Worm (Caenorhabditis elegans) whole organism, mixed stage, embryonic: ENCODE results near the gene nhr-177.
A peak's percentile ranks its signal among the peaks of the same experiment; 100 is the strongest.

Experiments used
- M03D4.4 ChIP-seq: sonication (generic microtip); optimal IDR thresholded peaks from 2 replicates; lab custom pipeline; 2017; ENCODE audit warnings: mild to moderate bottlenecking, missing genetic modification characterization, missing compliant biosample characterization
- bed-3 ChIP-seq: fragments of 200-800 bp; sonication (Bioruptor generic); optimal IDR thresholded peaks from 3 replicates; lab custom pipeline; 2018; ENCODE audit warnings: mild to moderate bottlenecking, missing genetic modification characterization, moderate library complexity, missing compliant biosample characterization
- blmp-1 ChIP-seq: fragments of 150-350 bp; optimal IDR thresholded peaks from 2 replicates; lab custom pipeline; 2014; ENCODE audit warnings: missing biosample characterization, missing genetic modification characterization
- ceh-39 ChIP-seq: fragments of 150-350 bp; optimal IDR thresholded peaks from 2 replicates; lab custom pipeline; 2014; ENCODE audit warnings: missing biosample characterization, missing genetic modification characterization
- ceh-43 ChIP-seq: fragments of 200-800 bp; sonication (Bioruptor generic); optimal IDR thresholded peaks from 2 replicates; lab custom pipeline; 2018; ENCODE audit warnings: mild to moderate bottlenecking, missing genetic modification characterization, moderate library complexity, missing compliant biosample characterization
- ceh-83 ChIP-seq: fragments of 200-800 bp; sonication (Bioruptor generic); optimal IDR thresholded peaks from 2 replicates; lab custom pipeline; 2018; ENCODE audit warnings: mild to moderate bottlenecking, missing genetic modification characterization, missing compliant biosample characterization
- ces-1 ChIP-seq: fragments of 150-350 bp; optimal IDR thresholded peaks from 2 replicates; lab custom pipeline; 2014; ENCODE audit warnings: missing biosample characterization, missing genetic modification reagents, missing genetic modification characterization
- cnd-1 ChIP-seq: fragments of 200-800 bp; sonication (Bioruptor generic); optimal IDR thresholded peaks from 2 replicates; lab custom pipeline; 2018; ENCODE audit warnings: mild to moderate bottlenecking, missing genetic modification characterization, missing compliant biosample characterization
- drap-1 ChIP-seq: fragments of 200-800 bp; sonication (Bioruptor generic); optimal IDR thresholded peaks from 3 replicates; lab custom pipeline; 2018; ENCODE audit warnings: mild to moderate bottlenecking, missing genetic modification characterization, missing compliant biosample characterization
- elt-1 ChIP-seq: sonication (generic microtip); optimal IDR thresholded peaks from 2 replicates; lab custom pipeline; 2017; ENCODE audit warnings: missing genetic modification characterization, mild to moderate bottlenecking, missing compliant biosample characterization, antibody characterized with exemption, moderate library complexity, borderline replicate concordance; ENCODE audit not compliant: insufficient read depth
- elt-3 ChIP-seq: fragments of 150-350 bp; optimal IDR thresholded peaks from 2 replicates; lab custom pipeline; 2014; ENCODE audit warnings: missing biosample characterization, missing genetic modification characterization
- flh-1 ChIP-seq: fragments of 200-800 bp; sonication (Bioruptor generic); optimal IDR thresholded peaks from 2 replicates; lab custom pipeline; 2018; ENCODE audit warnings: mild to moderate bottlenecking, missing genetic modification characterization, moderate library complexity, missing compliant biosample characterization
- ham-2 ChIP-seq: fragments of 200-800 bp; sonication (Bioruptor generic); optimal IDR thresholded peaks from 2 replicates; lab custom pipeline; 2018; ENCODE audit warnings: mild to moderate bottlenecking, missing genetic modification characterization, missing compliant biosample characterization
- hlh-1 ChIP-seq: fragments of 150-350 bp; optimal IDR thresholded peaks from 2 replicates; lab custom pipeline; 2014; ENCODE audit warnings: missing biosample characterization, missing genetic modification reagents, missing genetic modification characterization
- lin-13 ChIP-seq: fragments of 150-350 bp; optimal IDR thresholded peaks from 2 replicates; lab custom pipeline; 2014; ENCODE audit warnings: missing biosample characterization, missing genetic modification characterization
- lin-32 ChIP-seq: fragments of 200-800 bp; sonication (Bioruptor generic); optimal IDR thresholded peaks from 2 replicates; lab custom pipeline; 2018; ENCODE audit warnings: mild to moderate bottlenecking, missing genetic modification characterization, missing compliant biosample characterization
- lsy-2 ChIP-seq: fragments of 150-350 bp; optimal IDR thresholded peaks from 2 replicates; lab custom pipeline; 2014; ENCODE audit warnings: missing biosample characterization, missing genetic modification characterization
- mab-5 ChIP-seq: fragments of 150-350 bp; optimal IDR thresholded peaks from 2 replicates; lab custom pipeline; 2014; ENCODE audit warnings: missing biosample characterization, missing genetic modification characterization
- mep-1 ChIP-seq: fragments of 150-350 bp; optimal IDR thresholded peaks from 2 replicates; lab custom pipeline; 2017; ENCODE audit warnings: missing biosample characterization, missing genetic modification reagents, missing genetic modification characterization, inconsistent platforms
- mls-2 ChIP-seq: sonication (generic microtip); optimal IDR thresholded peaks from 2 replicates; lab custom pipeline; 2016; ENCODE audit warnings: mild to moderate bottlenecking, missing genetic modification characterization, moderate library complexity, missing compliant biosample characterization
- nhr-12 ChIP-seq: fragments of 150-350 bp; optimal IDR thresholded peaks from 2 replicates; lab custom pipeline; 2014; ENCODE audit warnings: missing biosample characterization, missing genetic modification characterization
- nhr-2 ChIP-seq: fragments of 150-350 bp; optimal IDR thresholded peaks from 2 replicates; lab custom pipeline; 2014; ENCODE audit warnings: missing biosample characterization, missing genetic modification characterization
- nhr-237 ChIP-seq: fragments of 150-350 bp; optimal IDR thresholded peaks from 2 replicates; lab custom pipeline; 2014; ENCODE audit warnings: missing biosample characterization, missing genetic modification characterization
- nhr-28 ChIP-seq: fragments of 150-350 bp; optimal IDR thresholded peaks from 2 replicates; lab custom pipeline; 2014; ENCODE audit warnings: missing biosample characterization, missing genetic modification characterization
- nhr-76 ChIP-seq: sonication (generic microtip); optimal IDR thresholded peaks from 2 replicates; lab custom pipeline; 2017; ENCODE audit warnings: missing biosample characterization, missing genetic modification characterization
- pha-4 ChIP-seq: fragments of 150-350 bp; optimal IDR thresholded peaks from 2 replicates; lab custom pipeline; 2018; ENCODE audit warnings: missing biosample characterization, missing genetic modification reagents, missing genetic modification characterization
- sem-2 ChIP-seq: fragments of 200-800 bp; sonication (Bioruptor generic); optimal IDR thresholded peaks from 2 replicates; lab custom pipeline; 2018; ENCODE audit warnings: mild to moderate bottlenecking, missing genetic modification characterization, missing compliant biosample characterization
- snpc-4 ChIP-seq: fragments of 150-350 bp; optimal IDR thresholded peaks from 2 replicates; lab custom pipeline; 2014; ENCODE audit warnings: missing biosample characterization, missing genetic modification characterization
- sptf-1 ChIP-seq: sonication (generic microtip); optimal IDR thresholded peaks from 2 replicates; lab custom pipeline; 2017; ENCODE audit warnings: mild to moderate bottlenecking, missing genetic modification characterization, moderate library complexity, missing compliant biosample characterization
- tbx-8 ChIP-seq: fragments of 200-800 bp; sonication (Bioruptor generic); optimal IDR thresholded peaks from 2 replicates; lab custom pipeline; 2018; ENCODE audit warnings: mild to moderate bottlenecking, missing genetic modification characterization, moderate library complexity, missing compliant biosample characterization
- unc-120 ChIP-seq: sonication (generic microtip); optimal IDR thresholded peaks from 2 replicates; lab custom pipeline; 2017; ENCODE audit warnings: missing genetic modification characterization, missing compliant biosample characterization; ENCODE audit not compliant: poor library complexity, severe bottlenecking
- unc-39 ChIP-seq: fragments of 150-350 bp; optimal IDR thresholded peaks from 2 replicates; lab custom pipeline; 2014; ENCODE audit warnings: missing biosample characterization, missing genetic modification characterization
- unc-62 ChIP-seq: fragments of 150-350 bp; optimal IDR thresholded peaks from 2 replicates; lab custom pipeline; 2014; ENCODE audit warnings: missing biosample characterization, missing genetic modification reagents, missing genetic modification characterization
- zip-8 ChIP-seq: fragments of 150-350 bp; optimal IDR thresholded peaks from 2 replicates; lab custom pipeline; 2014; ENCODE audit warnings: missing biosample characterization, missing genetic modification characterization
- ztf-11 ChIP-seq: fragments of 150-350 bp; optimal IDR thresholded peaks from 2 replicates; lab custom pipeline; 2014; ENCODE audit warnings: missing biosample characterization, missing genetic modification characterization

nhr-177 gene

DNA sequence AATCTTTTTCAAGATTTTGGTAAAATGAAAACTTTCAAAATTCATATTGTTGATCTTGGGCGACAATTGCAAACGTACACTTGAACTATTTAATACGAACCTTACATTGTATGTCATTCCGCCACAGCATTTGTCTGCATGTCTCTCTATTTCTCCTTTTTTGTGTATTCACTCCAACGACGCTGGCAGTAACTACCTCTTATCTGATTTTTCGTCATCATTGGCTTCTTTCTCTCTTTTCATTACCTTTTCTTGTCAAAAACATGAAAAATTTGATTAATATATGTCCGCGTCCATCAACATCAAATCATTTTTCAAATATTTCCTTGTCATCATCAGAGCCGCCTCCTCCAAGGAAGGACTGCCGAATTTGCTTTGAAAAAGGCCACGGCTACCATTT, at the start of gene nhr-177:
TSS of gene nhr-177 (plus strand) at position 167 of the 400 bp plus-strand sequence.
- TF ChIP-seq sem-2 (GFP tag; lab: Kevin White, UChicago) (no peak), ces-1 (no peak), nhr-76 (tag; lab: Kevin White, UChicago) (no peak), sptf-1 (tag; lab: Kevin White, UChicago) (no peak), drap-1 (no peak), unc-120 (tag; lab: Kevin White, UChicago) (no peak), lin-32 (no peak), ztf-11 (tag; lab: Kevin White, UChicago) (no peak), snpc-4 (tag; lab: Kevin White, UChicago) (no peak), mls-2 (tag; lab: Kevin White, UChicago) (no peak), lsy-2 (no peak)

DNA sequence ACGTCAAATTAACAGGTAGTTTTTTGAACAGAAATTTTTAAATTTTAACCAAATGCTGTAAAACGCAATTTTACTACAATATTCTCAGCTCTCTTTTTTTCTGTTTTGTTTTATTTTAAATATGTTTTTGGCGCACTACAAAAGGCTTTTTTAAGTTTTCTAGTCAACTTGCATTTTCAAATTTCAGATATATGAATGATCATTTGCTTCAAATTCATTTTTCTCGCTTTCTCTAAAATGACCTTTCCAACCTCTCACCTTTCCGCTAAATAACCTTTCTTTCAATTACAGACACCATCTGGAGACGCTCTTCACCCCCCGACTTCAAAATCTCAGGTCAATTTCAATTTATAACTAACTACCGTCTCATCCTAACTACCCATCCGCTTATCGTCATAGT, 43.3 kb upstream of the nhr-177 start, which contains the start of gene cdc-25.2:
TSS of gene cdc-25.2 (plus strand) at position 301 of the 400 bp plus-strand sequence.
- TF ChIP-seq ceh-39 (tag; lab: Kevin White, UChicago) (no peak), ham-2 (GFP tag; lab: Kevin White, UChicago) (no peak), ceh-83 (GFP tag; lab: Kevin White, UChicago) (no peak), nhr-28 (no peak), drap-1 (no peak), lsy-2 (no peak), nhr-237 (no peak), ceh-43 (GFP tag; lab: Kevin White, UChicago) (no peak), unc-62 (GFP tag; lab: Kevin White, UChicago) (no peak), lin-32 (no peak), mep-1 (tag; lab: Kevin White, UChicago) (no peak), lin-13 (no peak), elt-1 (tag; lab: Kevin White, UChicago) (no peak), mab-5 (tag; lab: Kevin White, UChicago) (no peak), unc-39 (no peak), zip-8 (tag; lab: Kevin White, UChicago) (no peak)

ce11 chrV:1569750-1570419, 40.2 kb upstream of the nhr-177 start:
- TF ChIP-seq pha-4 (peak; percentile 45), nhr-2 (peak; percentile 65), zip-8 (tag; lab: Kevin White, UChicago) (no peak)

- TF ChIP-seq blmp-1 = no peak
- no peak for TF ChIP-seq lin-13
- TF ChIP-seq lsy-2 = no peak
- TF ChIP-seq nhr-12 (tag; lab: Kevin White, UChicago) = no peak
- TF ChIP-seq unc-120 (tag; lab: Kevin White, UChicago) = no peak
- no peak for TF ChIP-seq elt-3 (tag; lab: Kevin White, UChicago)
- TF ChIP-seq ceh-39 (tag; lab: Kevin White, UChicago) = peak; percentile 68
- TF ChIP-seq ham-2 (GFP tag; lab: Kevin White, UChicago) = no peak
- TF ChIP-seq pha-4 = no peak
- TF ChIP-seq zip-8 (tag; lab: Kevin White, UChicago) = no peak
- TF ChIP-seq elt-1 (tag; lab: Kevin White, UChicago) = peak; percentile 39
- peak; percentile 54 for TF ChIP-seq cnd-1 (tag; lab: Kevin White, UChicago)
- peak; percentile 24 for TF ChIP-seq M03D4.4
- TF ChIP-seq bed-3 (GFP tag; lab: Kevin White, UChicago) = no peak
- peak; percentile 56 for TF ChIP-seq mep-1 (tag; lab: Kevin White, UChicago)
- TF ChIP-seq unc-62 (GFP tag; lab: Kevin White, UChicago) = peak; percentile 68
- peak; percentile 49 for TF ChIP-seq hlh-1 (tag; lab: Kevin White, UChicago)
- no peak for TF ChIP-seq nhr-76 (tag; lab: Kevin White, UChicago)
- TF ChIP-seq flh-1 (GFP tag; lab: Kevin White, UChicago) = no peak
- TF ChIP-seq mab-5 (tag; lab: Kevin White, UChicago) = no peak
- no peak for TF ChIP-seq nhr-237
- TF ChIP-seq nhr-2 = peak; percentile 38
- TF ChIP-seq ztf-11 (tag; lab: Kevin White, UChicago) = peak; percentile 11
- TF ChIP-seq tbx-8 = no peak
- no peak for TF ChIP-seq lin-32
- TF ChIP-seq sem-2 (GFP tag; lab: Kevin White, UChicago) = no peak
- TF ChIP-seq ceh-43 (GFP tag; lab: Kevin White, UChicago) = no peak
- no peak for TF ChIP-seq drap-1
- TF ChIP-seq ces-1 = no peak
- TF ChIP-seq ceh-83 (GFP tag; lab: Kevin White, UChicago) = no peak
- TF ChIP-seq unc-39 = no peak
- no peak for TF ChIP-seq mls-2 (tag; lab: Kevin White, UChicago)
- no peak for TF ChIP-seq snpc-4 (tag; lab: Kevin White, UChicago)
- TF ChIP-seq nhr-28 = no peak
- TF ChIP-seq sptf-1 (tag; lab: Kevin White, UChicago) = no peak
Observed at ce11 chrV:1570679-1571078, 39.4 kb upstream of the nhr-177 start.
